Worm (Caenorhabditis elegans) whole organism, young adult: ENCODE results near the gene gcy-32.

ENCODE experiments used
- B0035.1 ChIP-seq: sonication (generic microtip); optimal IDR thresholded peaks from 2 replicates; lab custom pipeline; 2016; ENCODE audit warnings: missing genetic modification characterization, mild to moderate bottlenecking, missing compliant biosample characterization, missing genotype, missing genetic modification reagents
- F39B2.1 ChIP-seq: fragments of 200-800 bp; sonication (Bioruptor generic); IDR thresholded peaks from 2 replicates; pipeline ENCODE4 v1.3.6; 2022; ENCODE audit warnings: missing genetic modification reagents, missing genetic modification characterization, missing compliant biosample characterization
- F55B11.4 ChIP-seq: sonication (generic microtip); optimal IDR thresholded peaks from 2 replicates; lab custom pipeline; 2016; ENCODE audit warnings: missing compliant biosample characterization, missing genetic modification characterization, borderline replicate concordance; ENCODE audit not compliant: insufficient read depth
- F57A8.1 ChIP-seq: fragments of 200-800 bp; sonication (Bioruptor generic); optimal IDR thresholded peaks from 2 replicates; lab custom pipeline; 2018; ENCODE audit warnings: mild to moderate bottlenecking, missing genetic modification characterization, moderate library complexity, missing compliant biosample characterization
- Y53F4B.3 ChIP-seq: fragments of 200-800 bp; sonication (Bioruptor generic); IDR thresholded peaks from 2 replicates; pipeline ENCODE4 v1.3.6; 2022; ENCODE audit warnings: missing genetic modification reagents, missing genetic modification characterization, missing compliant biosample characterization
- Y79H2A.3 ChIP-seq: fragments of 200-800 bp; sonication (Bioruptor generic); conservative IDR thresholded peaks from 2 replicates; pipeline ENCODE4 v1.3.6; 2022; ENCODE audit warnings: missing genetic modification reagents, missing genetic modification characterization, missing compliant biosample characterization
- ZK185.1 ChIP-seq: sonication (generic microtip); optimal IDR thresholded peaks from 2 replicates; lab custom pipeline; 2016; ENCODE audit warnings: mild to moderate bottlenecking, missing genetic modification characterization, missing compliant biosample characterization; ENCODE audit not compliant: poor library complexity, severe bottlenecking
- akir-1 ChIP-seq: fragments of 200-800 bp; sonication (Bioruptor generic); optimal IDR thresholded peaks from 2 replicates; lab custom pipeline; 2018; ENCODE audit warnings: mild to moderate bottlenecking, missing genetic modification characterization, moderate library complexity, missing compliant biosample characterization
- ama-1 ChIP-seq, 3 experiments: fragments of 150-350 bp in 1 of 3; sonication (generic microtip) in 2 of 3; optimal IDR thresholded peaks; 2 replicates each; lab custom pipeline; 2014 to 2018; ENCODE audit warnings: missing biosample characterization in 2 of 3, missing genetic modification characterization in 2 of 3, missing genetic modification reagents in 2 of 3
- aptf-2 ChIP-seq: fragments of 200-800 bp; sonication (Bioruptor generic); conservative IDR thresholded peaks from 2 replicates; pipeline ENCODE4 v1.3.6; 2022; ENCODE audit warnings: missing genetic modification reagents, missing genetic modification characterization, missing compliant biosample characterization
- athp-1 ChIP-seq: sonication (generic microtip); optimal IDR thresholded peaks from 2 replicates; lab custom pipeline; 2017; ENCODE audit warnings: mild to moderate bottlenecking, missing genetic modification characterization, missing compliant biosample characterization
- attf-5 ChIP-seq: fragments of 200-800 bp; sonication (Bioruptor generic); optimal IDR thresholded peaks from 2 replicates; lab custom pipeline; 2018; ENCODE audit warnings: mild to moderate bottlenecking, missing genetic modification characterization, missing compliant biosample characterization
- attf-6 ChIP-seq: fragments of 200-800 bp; sonication (Bioruptor generic); IDR thresholded peaks from 2 replicates; pipeline ENCODE4 v1.3.6; 2022; ENCODE audit warnings: missing genetic modification reagents, missing genetic modification characterization, missing compliant biosample characterization
- bed-1 ChIP-seq: fragments of 200-800 bp; sonication (Bioruptor generic); IDR thresholded peaks from 2 replicates; pipeline ENCODE4 v1.3.6; 2022; ENCODE audit warnings: missing genetic modification reagents, missing genetic modification characterization, missing compliant biosample characterization
- bed-2 ChIP-seq: fragments of 200-800 bp; sonication (Bioruptor generic); IDR thresholded peaks from 2 replicates; pipeline ENCODE4 v1.3.6; 2022; ENCODE audit warnings: missing genetic modification reagents, missing genetic modification characterization, missing compliant biosample characterization
- ceh-79 ChIP-seq: sonication (generic microtip); optimal IDR thresholded peaks from 2 replicates; lab custom pipeline; 2017; ENCODE audit warnings: mild to moderate bottlenecking, missing genetic modification characterization, missing compliant biosample characterization
- chd-7 ChIP-seq: sonication (generic microtip); optimal IDR thresholded peaks from 2 replicates; lab custom pipeline; 2016; ENCODE audit warnings: mild to moderate bottlenecking, missing genetic modification characterization, moderate library complexity, missing compliant biosample characterization
- efl-1 ChIP-seq: fragments of 150-350 bp; optimal IDR thresholded peaks from 2 replicates; lab custom pipeline; 2014; ENCODE audit warnings: missing biosample characterization, missing genetic modification reagents, missing genetic modification characterization
- egl-18 ChIP-seq: fragments of 200-800 bp; sonication (Bioruptor generic); IDR thresholded peaks from 2 replicates; pipeline ENCODE4 v1.3.6; 2022; ENCODE audit warnings: missing genetic modification reagents, missing genetic modification characterization, missing compliant biosample characterization
- ekl-4 ChIP-seq: fragments of 200-800 bp; sonication (Bioruptor generic); IDR thresholded peaks from 2 replicates; pipeline ENCODE4 v1.3.6; 2022; ENCODE audit warnings: missing genetic modification reagents, missing genetic modification characterization, missing compliant biosample characterization
- ets-4 ChIP-seq: fragments of 200-800 bp; sonication (Bioruptor generic); optimal IDR thresholded peaks from 2 replicates; lab custom pipeline; 2018; ENCODE audit warnings: mild to moderate bottlenecking, missing genetic modification characterization, missing compliant biosample characterization
- fkh-3 ChIP-seq: sonication (generic microtip); optimal IDR thresholded peaks from 2 replicates; lab custom pipeline; 2016; ENCODE audit warnings: mild to moderate bottlenecking, missing genetic modification characterization, missing compliant biosample characterization
- hlh-26 ChIP-seq: fragments of 200-800 bp; sonication (Bioruptor generic); conservative IDR thresholded peaks from 2 replicates; pipeline ENCODE4 v1.3.6; 2022; ENCODE audit warnings: missing genetic modification reagents, missing genetic modification characterization, missing compliant biosample characterization
- hmg-1.2 ChIP-seq: fragments of 200-800 bp; sonication (Bioruptor generic); IDR thresholded peaks from 2 replicates; pipeline ENCODE4 v1.3.6; 2022; ENCODE audit warnings: missing genetic modification reagents, missing genetic modification characterization, missing compliant biosample characterization
- hmg-20 ChIP-seq: fragments of 200-800 bp; sonication (Bioruptor generic); IDR thresholded peaks from 2 replicates; pipeline ENCODE4 v1.3.6; 2022; ENCODE audit warnings: missing genetic modification reagents, missing genetic modification characterization, missing compliant biosample characterization
- let-526 ChIP-seq: fragments of 200-800 bp; sonication (Bioruptor generic); IDR thresholded peaks from 2 replicates; pipeline ENCODE4 v1.3.6; 2022; ENCODE audit warnings: missing genetic modification reagents, missing genetic modification characterization, missing compliant biosample characterization
- let-607 ChIP-seq, 2 experiments: fragments of 200-800 bp in 1 of 2; sonication (Bioruptor generic) in 1 of 2; sonication (generic microtip) in 1 of 2; optimal IDR thresholded peaks; 2 replicates each; lab custom pipeline; 2016 to 2018; ENCODE audit warnings: mild to moderate bottlenecking in 2 of 2, missing compliant biosample characterization in 2 of 2, missing genetic modification characterization in 2 of 2, moderate library complexity in 2 of 2, missing genotype in 1 of 2
- lin-35 ChIP-seq, 3 experiments: fragments of 150-350 bp in 2 of 3; sonication (generic microtip) in 1 of 3; optimal IDR thresholded peaks; 2 replicates each; lab custom pipeline; 2014 to 2018; ENCODE audit warnings: missing biosample characterization in 3 of 3, missing genetic modification characterization in 3 of 3, missing genetic modification reagents in 3 of 3
- lir-1 ChIP-seq: fragments of 200-800 bp; sonication (Bioruptor generic); conservative IDR thresholded peaks from 2 replicates; pipeline ENCODE4 v1.3.6; 2022; ENCODE audit warnings: missing genetic modification reagents, missing genetic modification characterization, missing compliant biosample characterization
- lsl-1 ChIP-seq: fragments of 200-800 bp; sonication (Bioruptor generic); optimal IDR thresholded peaks from 2 replicates; lab custom pipeline; 2018; ENCODE audit warnings: mild to moderate bottlenecking, missing genetic modification characterization, moderate library complexity, missing compliant biosample characterization
- lsy-27 ChIP-seq: sonication (generic microtip); optimal IDR thresholded peaks from 2 replicates; lab custom pipeline; 2017; ENCODE audit warnings: missing genetic modification characterization, mild to moderate bottlenecking, missing compliant biosample characterization, antibody characterized with exemption, missing genotype, borderline replicate concordance; ENCODE audit not compliant: insufficient read depth
- madf-3 ChIP-seq: fragments of 200-800 bp; sonication (Bioruptor generic); IDR thresholded peaks from 2 replicates; pipeline ENCODE4 v1.3.6; 2022; ENCODE audit warnings: missing genetic modification reagents, missing genetic modification characterization, missing compliant biosample characterization
- mes-4 ChIP-seq: sonication (generic microtip); optimal IDR thresholded peaks from 2 replicates; lab custom pipeline; 2016; ENCODE audit warnings: missing genotype, missing genetic modification characterization, missing compliant biosample characterization
- nfya-2 ChIP-seq: fragments of 200-800 bp; sonication (Bioruptor generic); IDR thresholded peaks from 2 replicates; pipeline ENCODE4 v1.3.6; 2022; ENCODE audit warnings: missing genetic modification reagents, missing genetic modification characterization, missing compliant biosample characterization
- nfyb-1 ChIP-seq: fragments of 200-800 bp; sonication (Bioruptor generic); IDR thresholded peaks from 2 replicates; pipeline ENCODE4 v1.3.6; 2022; ENCODE audit warnings: missing genetic modification reagents, missing genetic modification characterization, missing compliant biosample characterization
- nhr-179 ChIP-seq: sonication (generic microtip); optimal IDR thresholded peaks from 2 replicates; lab custom pipeline; 2016; ENCODE audit warnings: mild to moderate bottlenecking, missing genetic modification characterization, missing compliant biosample characterization
- nhr-80 ChIP-seq: sonication (generic microtip); optimal IDR thresholded peaks from 2 replicates; lab custom pipeline; 2016; ENCODE audit warnings: missing genetic modification characterization, missing compliant biosample characterization
- nhr-90 ChIP-seq: sonication (generic microtip); optimal IDR thresholded peaks from 2 replicates; lab custom pipeline; 2016; ENCODE audit warnings: missing genotype, mild to moderate bottlenecking, missing genetic modification characterization, missing compliant biosample characterization
- repo-1 ChIP-seq: sonication (generic microtip); optimal IDR thresholded peaks from 2 replicates; lab custom pipeline; 2017; ENCODE audit warnings: mild to moderate bottlenecking, missing genetic modification characterization, missing compliant biosample characterization
- rpc-1 ChIP-seq, 2 experiments: fragments of 150-350 bp in 1 of 2; sonication (generic microtip) in 1 of 2; optimal IDR thresholded peaks; 2 replicates each; lab custom pipeline; 2014 to 2018; ENCODE audit warnings: missing biosample characterization in 1 of 2, missing genetic modification characterization in 1 of 2, missing genetic modification reagents in 1 of 2, missing genotype in 1 of 2
- sdz-38 ChIP-seq: sonication (generic microtip); optimal IDR thresholded peaks from 2 replicates; lab custom pipeline; 2016; ENCODE audit warnings: missing genotype, missing genetic modification characterization, missing compliant biosample characterization
- snpc-1.1 ChIP-seq: sonication (generic microtip); optimal IDR thresholded peaks from 2 replicates; lab custom pipeline; 2017; ENCODE audit warnings: missing genetic modification characterization, mild to moderate bottlenecking, missing compliant biosample characterization, antibody characterized with exemption, moderate library complexity, missing genotype, missing genetic modification reagents; ENCODE audit not compliant: insufficient read depth
- snpc-3.4 ChIP-seq: sonication (generic microtip); optimal IDR thresholded peaks from 2 replicates; lab custom pipeline; 2017; ENCODE audit warnings: missing genetic modification characterization, mild to moderate bottlenecking, missing compliant biosample characterization, antibody characterized with exemption, moderate library complexity, missing genotype, missing genetic modification reagents
- somi-1 ChIP-seq: fragments of 200-800 bp; sonication (Bioruptor generic); optimal IDR thresholded peaks from 2 replicates; lab custom pipeline; 2018; ENCODE audit warnings: mild to moderate bottlenecking, missing genetic modification characterization, missing compliant biosample characterization
- tbp1 ChIP-seq: fragments of 200-800 bp; sonication (Bioruptor generic); optimal IDR thresholded peaks from 2 replicates; lab custom pipeline; 2018; ENCODE audit warnings: mild to moderate bottlenecking, missing genetic modification characterization, missing compliant biosample characterization
- ztf-22 ChIP-seq: fragments of 200-800 bp; sonication (Bioruptor generic); optimal IDR thresholded peaks from 2 replicates; lab custom pipeline; 2018; ENCODE audit warnings: mild to moderate bottlenecking, missing genetic modification characterization, moderate library complexity, missing compliant biosample characterization

Gene gcy-32

ce11 chrV:13961927-13962419, 46.7 kb upstream of the gcy-32 start, which contains the start of the genes algn-13 and R10D12.13 (continued):
- no peak for TF ChIP-seq mes-4 (tag; lab: Kevin White, UChicago)
- TF ChIP-seq aptf-2 (GFP tag; lab: Robert Waterston, UW) = no peak
- TF ChIP-seq ztf-22 (GFP tag; lab: Kevin White, UChicago) = no peak
- no peak for TF ChIP-seq ceh-79 (tag; lab: Kevin White, UChicago)
- no peak for TF ChIP-seq hlh-26 (GFP tag; lab: Robert Waterston, UW)
- no peak for TF ChIP-seq nhr-90 (tag; lab: Kevin White, UChicago)
- TF ChIP-seq nhr-80 (tag; lab: Kevin White, UChicago) = peak; percentile 8
- TF ChIP-seq efl-1 (GFP tag; lab: Kevin White, UChicago) = peak; percentile 89
- TF ChIP-seq ekl-4 (GFP tag; lab: Robert Waterston, UW) = peak; percentile 17; the same call in 1 of the 2 replicates
- TF ChIP-seq fkh-3 = no peak
- TF ChIP-seq ama-1 (optimal IDR thresholded peaks at IDR 0.05; lab: Kevin White, UChicago) = no peak
- peak in 1 of 2 experiments; percentile 28 for TF ChIP-seq ama-1 (GFP tag; optimal IDR thresholded peaks at IDR 0.05; lab: Kevin White, UChicago)
- TF ChIP-seq attf-5 = peak; percentile 54
- TF ChIP-seq nfya-2 (GFP tag; lab: Robert Waterston, UW) = no peak
- TF ChIP-seq ZK185.1 (tag; lab: Kevin White, UChicago) = peak; percentile 79
- TF ChIP-seq lir-1 = 0 out of 2 replicates have a peak, but pooled peaks have one; percentile 22
- TF ChIP-seq let-607 (tag; optimal IDR thresholded peaks at IDR 0.05; lab: Kevin White, UChicago) = no peak
- TF ChIP-seq snpc-1.1 (tag; lab: Kevin White, UChicago) = peak; percentile 82
- no peak for TF ChIP-seq Y79H2A.3
- no peak for TF ChIP-seq F39B2.1 (GFP tag; lab: Robert Waterston, UW)
- peak; percentile 54 for TF ChIP-seq tbp1 (GFP tag; lab: Kevin White, UChicago)
- peak; percentile 92 for TF ChIP-seq snpc-3.4 (tag; lab: Kevin White, UChicago)
- no peak for TF ChIP-seq akir-1 (GFP tag; lab: Kevin White, UChicago)
- TF ChIP-seq let-526 (GFP tag; lab: Robert Waterston, UW) = no peak
- peak; percentile 52 for TF ChIP-seq lsl-1 (GFP tag; lab: Kevin White, UChicago)
- TF ChIP-seq repo-1 = no peak
- TF ChIP-seq attf-6 = no peak
- TF ChIP-seq hmg-1.2 (GFP tag; lab: Robert Waterston, UW) = peak; percentile 52
- no peak for TF ChIP-seq Y53F4B.3 (GFP tag; lab: Robert Waterston, UW)
- TF ChIP-seq athp-1 (tag; lab: Kevin White, UChicago) = no peak
- no peak for TF ChIP-seq B0035.1 (tag; lab: Kevin White, UChicago)
- TF ChIP-seq ets-4 (GFP tag; lab: Kevin White, UChicago) = no peak
- TF ChIP-seq bed-2 (GFP tag; lab: Robert Waterston, UW) = no peak
- peak; percentile 44 for TF ChIP-seq rpc-1 (optimal IDR thresholded peaks at IDR 0.05; lab: Kevin White, UChicago)
- TF ChIP-seq rpc-1 (tag; optimal IDR thresholded peaks at IDR 0.05; lab: Kevin White, UChicago) = no peak
- no peak for TF ChIP-seq chd-7 (tag; lab: Kevin White, UChicago)
- no peak for TF ChIP-seq lsy-27
- TF ChIP-seq sdz-38 (tag; lab: Kevin White, UChicago) = no peak
- no peak for TF ChIP-seq bed-1 (GFP tag; lab: Robert Waterston, UW)
- TF ChIP-seq hmg-20 = 0 out of 2 replicates have a peak, but pooled peaks have one; percentile 7
- TF ChIP-seq nhr-179 (tag; lab: Kevin White, UChicago) = no peak
- no peak for TF ChIP-seq madf-3
- peak; percentile 37; the same call in 1 of the 2 replicates for TF ChIP-seq nfyb-1 (GFP tag; lab: Robert Waterston, UW)
- TF ChIP-seq egl-18 = no peak
- TF ChIP-seq F57A8.1 = no peak
- peak in 2 of 3 experiments; percentile 16 to 68 for TF ChIP-seq lin-35 (GFP tag; optimal IDR thresholded peaks at IDR 0.05; lab: Kevin White, UChicago)
- TF ChIP-seq somi-1 (GFP tag; lab: Kevin White, UChicago) = no peak
- no peak for TF ChIP-seq F55B11.4 (tag; lab: Kevin White, UChicago)
